Fruit fly (Drosophila melanogaster): ENCODE results near the gene Cad86C.

Gene Cad86C

dm6 chr3R:10884031-10884677, 57.3 kb downstream of the Cad86C start (continued):
- peak; percentile 58 for TF ChIP-seq CG1603 (tag; optimal IDR thresholded peaks at IDR 0.05)
- TF ChIP-seq CG11456 (GFP tag; IDR thresholded peaks at IDR 0.05): peak; percentile 88
- TF ChIP-seq zen2 (GFP tag; IDR thresholded peaks at IDR 0.05; ENCODE audit: partially characterized antibody): no peak
- TF ChIP-seq CG30020 (tag; optimal IDR thresholded peaks at IDR 0.05): peak; percentile 0
- no peak for TF ChIP-seq Sry-β (GFP tag; optimal IDR thresholded peaks at IDR 0.05)
- peak; percentile 65; the same call in 1 of the 3 replicates for TF ChIP-seq gce (GFP tag; IDR thresholded peaks at IDR 0.05)
- no peak for TF ChIP-seq psq (GFP tag; optimal IDR thresholded peaks at IDR 0.05)
- peak; percentile 73 for TF ChIP-seq Sox102F (GFP tag; optimal IDR thresholded peaks at IDR 0.05)
- TF ChIP-seq Hmx (GFP tag; optimal IDR thresholded peaks at IDR 0.05): no peak
- TF ChIP-seq CG33213 (GFP tag; optimal IDR thresholded peaks at IDR 0.05): peak; percentile 22
- TF ChIP-seq eyg (GFP tag; optimal IDR thresholded peaks at IDR 0.05): no peak
- peak; percentile 98 for TF ChIP-seq D19B (GFP tag; optimal IDR thresholded peaks at IDR 0.05)
- TF ChIP-seq pan (optimal IDR thresholded peaks at IDR 0.05): no peak
- peak in 1 of 2 experiments; percentile 84 for TF ChIP-seq pan (GFP tag; optimal IDR thresholded peaks at IDR 0.05 in 1 of 2, IDR thresholded peaks at IDR 0.05 in 1 of 2)
- no peak for TF ChIP-seq eve (GFP tag; optimal IDR thresholded peaks at IDR 0.05)
- TF ChIP-seq cad (GFP tag; optimal IDR thresholded peaks at IDR 0.05): no peak
- peak in 1 of 2 experiments; percentile 79 for TF ChIP-seq Hr51 (GFP tag; optimal IDR thresholded peaks at IDR 0.05)
- TF ChIP-seq salm (tag; optimal IDR thresholded peaks at IDR 0.05): peak; percentile 61
- TF ChIP-seq sqz (GFP tag; optimal IDR thresholded peaks at IDR 0.05): peak; percentile 22
- TF ChIP-seq nau (GFP tag; optimal IDR thresholded peaks at IDR 0.05): peak; percentile 20
- peak; percentile 52 for TF ChIP-seq CG10979 (tag; optimal IDR thresholded peaks at IDR 0.05)
- TF ChIP-seq CG18764 (GFP tag; optimal IDR thresholded peaks at IDR 0.05): peak; percentile 45
- no peak for TF ChIP-seq nom (GFP tag; optimal IDR thresholded peaks at IDR 0.05)
- peak; percentile 66 for TF ChIP-seq CG17829 (tag; optimal IDR thresholded peaks at IDR 0.05)
- TF ChIP-seq Fer3 (tag; optimal IDR thresholded peaks at IDR 0.05): peak; percentile 80
- no peak for TF ChIP-seq da (GFP tag; optimal IDR thresholded peaks at IDR 0.05)
- TF ChIP-seq CG5180 (GFP tag; optimal IDR thresholded peaks at IDR 0.05): peak; percentile 74
- peak; percentile 59; the same call in 1 of the 2 replicates for TF ChIP-seq sens-2 (GFP tag; IDR thresholded peaks at IDR 0.05)
- peak; percentile 82 for TF ChIP-seq D19A (tag; optimal IDR thresholded peaks at IDR 0.05)
- no peak for TF ChIP-seq CG7745 (tag; optimal IDR thresholded peaks at IDR 0.05)
- peak; percentile 89 for TF ChIP-seq Awh (GFP tag; IDR thresholded peaks at IDR 0.05)
- peak; percentile 62 for TF ChIP-seq zen (tag; optimal IDR thresholded peaks at IDR 0.05)
- TF ChIP-seq CG11723 (GFP tag; optimal IDR thresholded peaks at IDR 0.05): no peak
- no peak for TF ChIP-seq CG10565 (GFP tag; optimal IDR thresholded peaks at IDR 0.05)
- peak; percentile 23 for TF ChIP-seq CG10543 (GFP tag; optimal IDR thresholded peaks at IDR 0.05)
- TF ChIP-seq CG4820 (GFP tag; optimal IDR thresholded peaks at IDR 0.05): peak; percentile 60
- peak; percentile 82 for TF ChIP-seq CG10147 (GFP tag; optimal IDR thresholded peaks at IDR 0.05)
- no peak for TF ChIP-seq insv (GFP tag; optimal IDR thresholded peaks at IDR 0.05)
- TF ChIP-seq Adf1 (GFP tag; IDR thresholded peaks at IDR 0.05): no peak; the same call in 1 of the 2 replicates
- TF ChIP-seq maf-S (GFP tag; optimal IDR thresholded peaks at IDR 0.05): no peak
- TF ChIP-seq Dbx (GFP tag; IDR thresholded peaks at IDR 0.05): peak; percentile 82; the same call in 2 of the 3 replicates
- no peak for TF ChIP-seq CG16815 (GFP tag; optimal IDR thresholded peaks at IDR 0.05)
- TF ChIP-seq CG14710 (tag; optimal IDR thresholded peaks at IDR 0.05): peak; percentile 15
- TF ChIP-seq lov (optimal IDR thresholded peaks at IDR 0.05): no peak
- peak; percentile 72; the same call in 2 of the 3 replicates for TF ChIP-seq lov (GFP tag; IDR thresholded peaks at IDR 0.05)
- TF ChIP-seq CG4328 (GFP tag; optimal IDR thresholded peaks at IDR 0.05): no peak
- no peak for TF ChIP-seq dmrt11E (tag; optimal IDR thresholded peaks at IDR 0.05)
- TF ChIP-seq Lhr (GFP tag; optimal IDR thresholded peaks at IDR 0.05): no peak
- TF ChIP-seq CG15514 (GFP tag; optimal IDR thresholded peaks at IDR 0.05): peak; percentile 66
